Worm (Caenorhabditis elegans) whole organism, L1 larva: Measurements from ENCODE around the gene T05A10.6.
A peak's percentile ranks its signal among the peaks of the same experiment; 100 is the strongest.

Experiments used
- C04F5.9 ChIP-seq: sonication (generic microtip); optimal IDR thresholded peaks from 2 replicates; lab custom pipeline; 2016; ENCODE audit warnings: missing genetic modification characterization, missing compliant biosample characterization
- F16B12.6 ChIP-seq: fragments of 150-350 bp; optimal IDR thresholded peaks from 2 replicates; lab custom pipeline; 2014; ENCODE audit warnings: missing biosample characterization, missing genetic modification characterization
- Y116A8C.19 ChIP-seq: sonication (generic microtip); optimal IDR thresholded peaks from 2 replicates; lab custom pipeline; 2016; ENCODE audit warnings: missing compliant biosample characterization, missing genetic modification characterization, borderline replicate concordance
- aha-1 ChIP-seq: fragments of 150-350 bp; optimal IDR thresholded peaks from 2 replicates; lab custom pipeline; 2014; ENCODE audit warnings: missing biosample characterization, missing genetic modification characterization
- alr-1 ChIP-seq: fragments of 200-800 bp; sonication (Bioruptor generic); optimal IDR thresholded peaks from 2 replicates; lab custom pipeline; 2018; ENCODE audit warnings: borderline replicate concordance, mild to moderate bottlenecking, missing genetic modification characterization, missing compliant biosample characterization
- aly-2 ChIP-seq: fragments of 150-350 bp; optimal IDR thresholded peaks from 2 replicates; lab custom pipeline; 2014; ENCODE audit warnings: missing biosample characterization, missing genetic modification characterization
- ama-1 ChIP-seq: fragments of 150-350 bp; optimal IDR thresholded peaks from 2 replicates; lab custom pipeline; 2014
- dpl-1 ChIP-seq, 3 experiments: fragments of 150-350 bp in 2 of 3; sonication (generic microtip) in 1 of 3; optimal IDR thresholded peaks; 2 replicates each; lab custom pipeline; 2014 to 2017; ENCODE audit warnings: missing biosample characterization in 3 of 3, missing genetic modification characterization in 3 of 3, missing genetic modification reagents in 3 of 3
- dsc-1 ChIP-seq: sonication (generic microtip); optimal IDR thresholded peaks from 2 replicates; lab custom pipeline; 2016; ENCODE audit warnings: mild to moderate bottlenecking, missing genetic modification characterization, missing compliant biosample characterization
- efl-1 ChIP-seq, 4 experiments: fragments of 150-350 bp; optimal IDR thresholded peaks in 3 of 4; peaks in 1 of 4; 1 replicate in 1 of 4; 2 replicates in 3 of 4; lab custom pipeline; 2014; ENCODE audit warnings: missing biosample characterization in 2 of 4, missing genetic modification characterization in 2 of 4, missing genetic modification reagents in 2 of 4
- efl-3 ChIP-seq: fragments of 200-800 bp; sonication (Bioruptor generic); optimal IDR thresholded peaks from 2 replicates; lab custom pipeline; 2018; ENCODE audit warnings: mild to moderate bottlenecking, missing genetic modification characterization, missing compliant biosample characterization
- egl-13 ChIP-seq: sonication (generic microtip); optimal IDR thresholded peaks from 2 replicates; lab custom pipeline; 2016; ENCODE audit warnings: missing genotype, missing genetic modification reagents, missing genetic modification characterization, missing compliant biosample characterization
- egl-27 ChIP-seq, 2 experiments: fragments of 150-350 bp in 1 of 2; sonication (generic microtip); optimal IDR thresholded peaks; 3 replicates each; lab custom pipeline; 2017 to 2018; ENCODE audit warnings: missing biosample characterization in 2 of 2, missing genetic modification characterization in 2 of 2, missing genetic modification reagents in 2 of 2
- elt-2 ChIP-seq: sonication (generic microtip); optimal IDR thresholded peaks from 2 replicates; lab custom pipeline; 2016; ENCODE audit warnings: missing genetic modification characterization, mild to moderate bottlenecking, inconsistent platforms, missing compliant biosample characterization, missing genetic modification reagents
- elt-3 ChIP-seq, 6 experiments: fragments of 150-350 bp in 1 of 6; sonication (generic microtip); optimal IDR thresholded peaks; 2 replicates each; lab custom pipeline; 2017 to 2018; ENCODE audit warnings: missing biosample characterization in 6 of 6, missing genetic modification characterization in 6 of 6, inconsistent platforms in 1 of 6
- ets-5 ChIP-seq: fragments of 200-800 bp; sonication (Bioruptor generic); IDR thresholded peaks from 2 replicates; pipeline ENCODE4 v1.3.6; 2022; ENCODE audit warnings: missing genetic modification characterization, missing compliant biosample characterization
- fkh-10 ChIP-seq: sonication (generic microtip); optimal IDR thresholded peaks from 2 replicates; lab custom pipeline; 2017; ENCODE audit warnings: missing biosample characterization, missing genetic modification reagents, missing genetic modification characterization
- fkh-4 ChIP-seq: sonication (generic microtip); optimal IDR thresholded peaks from 2 replicates; lab custom pipeline; 2016; ENCODE audit warnings: missing compliant biosample characterization, missing genetic modification characterization, borderline replicate concordance
- fkh-8 ChIP-seq: sonication (generic microtip); optimal IDR thresholded peaks from 2 replicates; lab custom pipeline; 2016; ENCODE audit warnings: mild to moderate bottlenecking, missing genetic modification characterization, missing compliant biosample characterization
- hlh-4 ChIP-seq: sonication (generic microtip); optimal IDR thresholded peaks from 2 replicates; lab custom pipeline; 2016; ENCODE audit warnings: mild to moderate bottlenecking, missing genetic modification characterization, missing compliant biosample characterization
- jun-1 ChIP-seq: fragments of 150-350 bp; optimal IDR thresholded peaks from 2 replicates; lab custom pipeline; 2014; ENCODE audit warnings: missing biosample characterization, missing genetic modification reagents, missing genetic modification characterization
- lin-13 ChIP-seq: fragments of 150-350 bp; optimal IDR thresholded peaks from 2 replicates; lab custom pipeline; 2014; ENCODE audit warnings: missing biosample characterization, missing genetic modification reagents, missing genetic modification characterization
- lin-14 ChIP-seq: fragments of 200-800 bp; sonication (Bioruptor generic); optimal IDR thresholded peaks from 2 replicates; lab custom pipeline; 2018; ENCODE audit warnings: mild to moderate bottlenecking, missing genetic modification characterization, moderate library complexity, missing compliant biosample characterization
- lin-15B ChIP-seq: fragments of 150-350 bp; sonication (generic microtip); optimal IDR thresholded peaks from 3 replicates; lab custom pipeline; 2014; ENCODE audit warnings: missing biosample characterization, missing genetic modification characterization
- lsy-2 ChIP-seq, 2 experiments: fragments of 150-350 bp; optimal IDR thresholded peaks; 2 replicates each; lab custom pipeline; 2014; ENCODE audit warnings: missing biosample characterization in 2 of 2, missing genetic modification characterization in 2 of 2
- mab-9 ChIP-seq: fragments of 200-800 bp; sonication (Bioruptor generic); IDR thresholded peaks from 2 replicates; pipeline ENCODE4 v1.3.6; 2022; ENCODE audit warnings: missing genetic modification reagents, missing genetic modification characterization, missing compliant biosample characterization
- mdl-1 ChIP-seq, 2 experiments: fragments of 150-350 bp; optimal IDR thresholded peaks; 2 replicates each; lab custom pipeline; 2014 to 2017; ENCODE audit warnings: missing biosample characterization in 2 of 2, missing genetic modification characterization in 2 of 2, inconsistent platforms in 1 of 2
- mef-2 ChIP-seq: fragments of 150-350 bp; optimal IDR thresholded peaks from 2 replicates; lab custom pipeline; 2014; ENCODE audit warnings: missing biosample characterization, missing genetic modification characterization
- mep-1 ChIP-seq: fragments of 150-350 bp; optimal IDR thresholded peaks from 2 replicates; lab custom pipeline; 2014; ENCODE audit warnings: missing biosample characterization, missing genetic modification characterization
- nhr-11 ChIP-seq: fragments of 150-350 bp; optimal IDR thresholded peaks from 2 replicates; lab custom pipeline; 2014; ENCODE audit warnings: missing biosample characterization, missing genetic modification characterization
- nhr-12 ChIP-seq: sonication (generic microtip); optimal IDR thresholded peaks from 2 replicates; lab custom pipeline; 2017; ENCODE audit warnings: missing biosample characterization, missing genetic modification characterization
- nhr-20 ChIP-seq: sonication (generic microtip); optimal IDR thresholded peaks from 2 replicates; lab custom pipeline; 2016; ENCODE audit warnings: mild to moderate bottlenecking, missing genetic modification characterization, missing compliant biosample characterization
- nhr-237 ChIP-seq: fragments of 150-350 bp; optimal IDR thresholded peaks from 2 replicates; lab custom pipeline; 2014; ENCODE audit warnings: missing biosample characterization, missing genetic modification characterization
- nhr-28 ChIP-seq: fragments of 150-350 bp; optimal IDR thresholded peaks from 2 replicates; lab custom pipeline; 2014; ENCODE audit warnings: missing biosample characterization, missing genetic modification characterization
- nhr-71 ChIP-seq: sonication (generic microtip); optimal IDR thresholded peaks from 2 replicates; lab custom pipeline; 2016; ENCODE audit warnings: mild to moderate bottlenecking, missing genetic modification characterization, moderate library complexity, missing compliant biosample characterization
- nhr-77 ChIP-seq: fragments of 150-350 bp; optimal IDR thresholded peaks from 2 replicates; lab custom pipeline; 2014; ENCODE audit warnings: missing biosample characterization, missing genetic modification characterization
- nhr-85 ChIP-seq: sonication (generic microtip); peaks from one replicate; lab custom pipeline; 2016; ENCODE audit warnings: missing genetic modification characterization, inconsistent platforms, missing compliant biosample characterization
- nhr-90 ChIP-seq: sonication (generic microtip); optimal IDR thresholded peaks from 2 replicates; lab custom pipeline; 2016; ENCODE audit warnings: mild to moderate bottlenecking, missing genetic modification characterization, missing compliant biosample characterization; ENCODE audit not compliant: poor library complexity
- rnt-1 ChIP-seq: sonication (generic microtip); optimal IDR thresholded peaks from 2 replicates; lab custom pipeline; 2016; ENCODE audit warnings: mild to moderate bottlenecking, missing genetic modification characterization, moderate library complexity, missing compliant biosample characterization
- skn-1 ChIP-seq: fragments of 150-350 bp; optimal IDR thresholded peaks from 2 replicates; lab custom pipeline; 2014; ENCODE audit warnings: missing biosample characterization, missing genetic modification characterization
- sox-4 ChIP-seq: sonication (generic microtip); optimal IDR thresholded peaks from 2 replicates; lab custom pipeline; 2016; ENCODE audit warnings: missing genetic modification characterization, missing compliant biosample characterization
- sptf-1 ChIP-seq: fragments of 150-350 bp; optimal IDR thresholded peaks from 2 replicates; lab custom pipeline; 2014; ENCODE audit warnings: missing biosample characterization, missing genetic modification characterization
- sup-37 ChIP-seq: fragments of 200-800 bp; sonication (Bioruptor generic); optimal IDR thresholded peaks from 2 replicates; lab custom pipeline; 2018; ENCODE audit warnings: mild to moderate bottlenecking, missing genetic modification characterization, missing compliant biosample characterization
- tbx-2 ChIP-seq: sonication (generic microtip); optimal IDR thresholded peaks from 2 replicates; lab custom pipeline; 2016; ENCODE audit warnings: missing genetic modification characterization, missing compliant biosample characterization
- tlp-1 ChIP-seq: fragments of 150-350 bp; optimal IDR thresholded peaks from 2 replicates; lab custom pipeline; 2014; ENCODE audit warnings: missing biosample characterization, missing genetic modification characterization
- unc-30 ChIP-seq: sonication (generic microtip); optimal IDR thresholded peaks from 2 replicates; lab custom pipeline; 2017; ENCODE audit warnings: missing biosample characterization, missing genetic modification characterization
- unc-62 ChIP-seq: fragments of 150-350 bp; optimal IDR thresholded peaks from 2 replicates; lab custom pipeline; 2014; ENCODE audit warnings: missing biosample characterization, missing genetic modification reagents, missing genetic modification characterization
- unc-86 ChIP-seq: sonication (generic microtip); optimal IDR thresholded peaks from 2 replicates; lab custom pipeline; 2016; ENCODE audit warnings: missing genetic modification characterization, missing compliant biosample characterization
- unc-98 ChIP-seq: fragments of 200-800 bp; sonication (Bioruptor generic); IDR thresholded peaks from 2 replicates; pipeline ENCODE4 v1.3.6; 2022; ENCODE audit warnings: missing genetic modification characterization, missing compliant biosample characterization
- vab-15 ChIP-seq: sonication (generic microtip); optimal IDR thresholded peaks from 2 replicates; lab custom pipeline; 2017; ENCODE audit warnings: missing genotype, mild to moderate bottlenecking, missing genetic modification characterization, missing compliant biosample characterization
- zip-4 ChIP-seq: fragments of 200-800 bp; sonication (Bioruptor generic); optimal IDR thresholded peaks from 2 replicates; lab custom pipeline; 2018; ENCODE audit warnings: mild to moderate bottlenecking, missing genetic modification characterization, moderate library complexity, missing compliant biosample characterization
- ztf-4 ChIP-seq: fragments of 150-350 bp; optimal IDR thresholded peaks from 2 replicates; lab custom pipeline; 2014; ENCODE audit warnings: missing biosample characterization, missing genetic modification characterization

The T05A10.6 gene

ce11 chrX:10766123-10766622 lies 28.4 kb downstream of the T05A10.6 start (continued):
- TF ChIP-seq ets-5 (no peak), jun-1 (peak; percentile 95), nhr-71 (tag; lab: Kevin White, UChicago) (peak; percentile 100), unc-86 (peak; percentile 97), fkh-8 (tag; lab: Kevin White, UChicago) (peak; percentile 95), ama-1 (lab: Kevin White, UChicago) (peak; percentile 35), egl-27 (tag; optimal IDR thresholded peaks at IDR 0.05; lab: Kevin White, UChicago) (peak; percentile 98), elt-3 (tag; optimal IDR thresholded peaks at IDR 0.05; lab: Kevin White, UChicago) (peak in 5 of 6 experiments; percentile 1 to 90 (median 79)), efl-1 (optimal IDR thresholded peaks at IDR 0.05; lab: Kevin White, UChicago) (peak; percentile 74 to 90), efl-1 (GFP tag; optimal IDR thresholded peaks at IDR 0.05 in 1 of 2; lab: Kevin White, UChicago) (peak; percentile 28 to 95), unc-98 (GFP tag; lab: Robert Waterston, UW) (0 out of 2 replicates have a peak, but pooled peaks have one; percentile 16), rnt-1 (tag; lab: Kevin White, UChicago) (peak; percentile 90), nhr-77 (tag; lab: Kevin White, UChicago) (peak; percentile 96), hlh-4 (tag; lab: Kevin White, UChicago) (no peak), nhr-20 (tag; lab: Kevin White, UChicago) (peak; percentile 100), C04F5.9 (peak; percentile 65), dsc-1 (tag; lab: Kevin White, UChicago) (peak; percentile 97), nhr-90 (tag; lab: Kevin White, UChicago) (peak; percentile 95), unc-62 (GFP tag; lab: Kevin White, UChicago) (peak; percentile 6), efl-3 (GFP tag; lab: Kevin White, UChicago) (no peak), nhr-28 (no peak), lsy-2 (tag; optimal IDR thresholded peaks at IDR 0.05; lab: Kevin White, UChicago) (peak; percentile 89 to 93), vab-15 (no peak), skn-1 (tag; lab: Kevin White, UChicago) (peak; percentile 73), nhr-237 (tag; lab: Kevin White, UChicago) (peak; percentile 91), dpl-1 (GFP tag; optimal IDR thresholded peaks at IDR 0.05; lab: Kevin White, UChicago) (peak; percentile 38 to 59 (median 56)), nhr-11 (tag; lab: Kevin White, UChicago) (peak; percentile 93), nhr-12 (tag; lab: Kevin White, UChicago) (no peak), zip-4 (peak; percentile 63), lin-14 (GFP tag; lab: Kevin White, UChicago) (peak; percentile 100), fkh-4 (tag; lab: Kevin White, UChicago) (peak; percentile 63), mep-1 (tag; lab: Kevin White, UChicago) (peak; percentile 87), sup-37 (GFP tag; lab: Kevin White, UChicago) (peak; percentile 76), aha-1 (tag; lab: Kevin White, UChicago) (peak; percentile 67), fkh-10 (GFP tag; lab: Kevin White, UChicago) (peak; percentile 98), mab-9 (GFP tag; lab: Robert Waterston, UW) (peak; percentile 84), tlp-1 (tag; lab: Kevin White, UChicago) (no peak), lin-13 (GFP tag; lab: Kevin White, UChicago) (peak; percentile 93), sox-4 (tag; lab: Kevin White, UChicago) (peak; percentile 84), ztf-4 (tag; lab: Kevin White, UChicago) (peak; percentile 96), alr-1 (tag; lab: Kevin White, UChicago) (no peak), lin-15B (tag; lab: Kevin White, UChicago) (no peak), elt-2 (tag; lab: Kevin White, UChicago) (peak; percentile 95), F16B12.6 (tag; lab: Kevin White, UChicago) (no peak), sptf-1 (tag; lab: Kevin White, UChicago) (no peak), egl-13 (tag; lab: Kevin White, UChicago) (peak; percentile 94), nhr-85 (tag; lab: Kevin White, UChicago) (peak; percentile 100), mdl-1 (tag; optimal IDR thresholded peaks at IDR 0.05; lab: Kevin White, UChicago) (peak; percentile 70 to 96), unc-30 (no peak), aly-2 (tag; lab: Kevin White, UChicago) (peak; percentile 26), mef-2 (tag; lab: Kevin White, UChicago) (peak; percentile 91), tbx-2 (tag; lab: Kevin White, UChicago) (peak; percentile 99), Y116A8C.19 (peak; percentile 9)
